Fruit fly (Drosophila melanogaster) S2 (cell line): ENCODE data around the gene CG12535.

Source experiments
- CG8478 ChIP-seq: fragments of >200 bp; optimal IDR thresholded peaks from 2 replicates; lab custom pipeline; 2018
- CTCF ChIP-seq, 2 experiments: fragments of >200 bp; optimal IDR thresholded peaks; 2 replicates each; lab custom pipeline; 2018

DNA sequence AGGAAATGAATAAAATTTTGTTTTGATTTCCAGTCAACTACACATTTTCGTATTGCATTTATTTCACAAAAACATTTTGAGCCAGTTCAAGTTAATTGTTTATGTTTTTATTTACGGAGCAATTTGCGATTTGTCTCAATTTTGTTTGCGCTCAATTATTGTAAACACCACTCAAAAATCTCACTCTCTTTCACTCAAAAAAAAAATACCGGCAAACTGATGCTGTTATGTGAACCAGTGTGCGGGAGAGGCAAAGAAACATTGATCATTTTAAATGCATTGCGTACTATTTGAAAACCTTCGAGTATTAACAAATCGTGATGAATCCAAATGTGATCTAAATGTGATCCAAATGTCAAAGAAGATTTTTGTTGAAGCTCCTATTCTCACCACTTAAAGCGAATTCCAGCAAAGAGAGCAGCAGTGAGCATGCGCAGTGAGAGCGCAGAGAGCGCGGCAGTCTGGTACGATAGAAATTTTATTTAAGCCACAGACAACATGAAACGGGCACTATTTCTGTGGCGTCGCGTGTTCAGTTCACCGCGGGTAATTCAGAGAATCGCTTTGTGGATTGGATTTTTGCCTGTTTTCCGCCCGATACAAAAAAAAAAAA lies 76.0 kb downstream of the CG12535 start, which contains the start of gene Myc:
- TF ChIP-seq CTCF (optimal IDR thresholded peaks at IDR 0.05; lab: Kevin White, UChicago), result no peak
- TF ChIP-seq CG8478 (lab: Kevin White, UChicago), result no peak
